Fruit fly (Drosophila melanogaster): ENCODE data around the gene Srp72.

- TF ChIP-seq OdsH (GFP tag; optimal IDR thresholded peaks at IDR 0.05) (no peak), CG4318 (GFP tag; optimal IDR thresholded peaks at IDR 0.05) (no peak), CG1621 (tag; optimal IDR thresholded peaks at IDR 0.05) (no peak), esn (GFP tag; optimal IDR thresholded peaks at IDR 0.05) (no peak), CG15336 (GFP tag; IDR thresholded peaks at IDR 0.05) (no peak), Eip75B (GFP tag; optimal IDR thresholded peaks at IDR 0.05) (no peak), CG6854 (GFP tag; optimal IDR thresholded peaks at IDR 0.05) (no peak), Met (GFP tag; optimal IDR thresholded peaks at IDR 0.05) (no peak), CG10669 (GFP tag; optimal IDR thresholded peaks at IDR 0.05) (no peak), CG6163 (GFP tag; IDR thresholded peaks at IDR 0.05) (no peak), CG3032 (tag; optimal IDR thresholded peaks at IDR 0.05) (no peak), CG11762 (GFP tag; optimal IDR thresholded peaks at IDR 0.05; ENCODE audit: insufficient read depth) (no peak), Ets96B (tag; optimal IDR thresholded peaks at IDR 0.05) (no peak), acj6 (GFP tag; optimal IDR thresholded peaks at IDR 0.05) (no peak)
Measured at dm6 chr3R:20605562-20606155, 17.1 kb downstream of the Srp72 start.
